Fruit fly (Drosophila melanogaster) whole organism, embryonic: Measurements from ENCODE around the gene CG4025.

Source experiments
- Aef1 ChIP-seq: fragments of 200-800 bp; sonication (Bioruptor generic); IDR thresholded peaks from 3 replicates; pipeline ENCODE4 v1.3.6; 2022; ENCODE audit warnings: missing biosample characterization, missing genetic modification characterization
- B-H2 ChIP-seq: fragments of 200-800 bp; sonication (Bioruptor generic); optimal IDR thresholded peaks from 2 replicates; lab custom pipeline; 2018; ENCODE audit warnings: missing biosample characterization, mild to moderate bottlenecking, missing genetic modification characterization
- Blimp-1 ChIP-seq: fragments of 200-800 bp; sonication (Bioruptor generic); optimal IDR thresholded peaks from 3 replicates; lab custom pipeline; 2018; ENCODE audit warnings: missing biosample characterization, missing genetic modification characterization, mild to moderate bottlenecking, moderate library complexity, missing genetic modification reagents
- CG10147 ChIP-seq: fragments of 200-800 bp; sonication (Bioruptor generic); optimal IDR thresholded peaks from 2 replicates; lab custom pipeline; 2019; ENCODE audit warnings: missing biosample characterization, mild to moderate bottlenecking, missing genetic modification characterization, moderate library complexity
- CG10654 ChIP-seq: fragments of 200-800 bp; sonication (Bioruptor generic); optimal IDR thresholded peaks from 2 replicates; lab custom pipeline; 2016; ENCODE audit warnings: missing biosample characterization, missing genetic modification characterization
- CG12744 ChIP-seq: fragments of 200-800 bp; sonication (Bioruptor generic); optimal IDR thresholded peaks from 2 replicates; lab custom pipeline; 2016; ENCODE audit warnings: missing biosample characterization, missing genetic modification characterization
- CG15011 ChIP-seq: fragments of 200-800 bp; sonication (Bioruptor generic); optimal IDR thresholded peaks from 3 replicates; lab custom pipeline; 2018; ENCODE audit warnings: missing biosample characterization, mild to moderate bottlenecking, missing genetic modification characterization
- CG15479 ChIP-seq: fragments of 200-800 bp; sonication (Bioruptor generic); optimal IDR thresholded peaks from 3 replicates; lab custom pipeline; 2019; ENCODE audit warnings: missing biosample characterization, mild to moderate bottlenecking, missing genetic modification characterization, moderate library complexity
- CG1647 ChIP-seq: fragments of 200-800 bp; sonication (Bioruptor generic); optimal IDR thresholded peaks from 3 replicates; lab custom pipeline; 2016; ENCODE audit warnings: missing biosample characterization, missing genetic modification characterization
- CG1832 ChIP-seq: fragments of 200-800 bp; sonication (Bioruptor generic); optimal IDR thresholded peaks from 2 replicates; lab custom pipeline; 2017; ENCODE audit warnings: missing biosample characterization, mild to moderate bottlenecking, missing genetic modification characterization, inconsistent platforms
- CG2678 ChIP-seq: fragments of 200-800 bp; sonication (Bioruptor generic); optimal IDR thresholded peaks from 3 replicates; lab custom pipeline; 2019; ENCODE audit warnings: missing biosample characterization, mild to moderate bottlenecking, missing genetic modification characterization, moderate library complexity
- CG3726 ChIP-seq: fragments of 200-800 bp; sonication (Bioruptor generic); IDR thresholded peaks from 3 replicates; pipeline ENCODE4, ENCODE4 v1.3.6; 2022; ENCODE audit warnings: missing biosample characterization, missing genetic modification characterization
- CG7357 ChIP-seq: fragments of 200-800 bp; sonication (Bioruptor generic); IDR thresholded peaks from 3 replicates; pipeline ENCODE4 v1.3.6; 2022; ENCODE audit warnings: missing biosample characterization, missing genetic modification characterization
- CG8089 ChIP-seq: fragments of 200-800 bp; sonication (Bioruptor generic); optimal IDR thresholded peaks from 3 replicates; lab custom pipeline; 2016; ENCODE audit warnings: missing biosample characterization, missing genetic modification characterization
- CG8359 ChIP-seq: fragments of 200-800 bp; sonication (Bioruptor generic); optimal IDR thresholded peaks from 2 replicates; lab custom pipeline; 2017; ENCODE audit warnings: missing biosample characterization, mild to moderate bottlenecking, missing genetic modification characterization, borderline replicate concordance
- E2f1 ChIP-seq: fragments of 200-800 bp; sonication (Bioruptor generic); IDR thresholded peaks from 2 replicates; pipeline ENCODE4 v1.3.6; 2022; ENCODE audit warnings: missing biosample characterization, missing genetic modification characterization
- Ets97D ChIP-seq: fragments of 200-800 bp; sonication (Bioruptor generic); optimal IDR thresholded peaks from 3 replicates; lab custom pipeline; 2016; ENCODE audit warnings: missing biosample characterization, missing genetic modification characterization
- Fer1 ChIP-seq: fragments of 200-800 bp; sonication (Bioruptor generic); optimal IDR thresholded peaks from 2 replicates; lab custom pipeline; 2017; ENCODE audit warnings: missing biosample characterization, mild to moderate bottlenecking, missing genetic modification characterization
- Gsc ChIP-seq: fragments of 200-800 bp; sonication (Bioruptor generic); IDR thresholded peaks from 2 replicates; pipeline ENCODE4 v1.3.6; 2022; ENCODE audit warnings: missing biosample characterization, missing genetic modification characterization
- H2.0 ChIP-seq: fragments of 200-800 bp; sonication (Bioruptor generic); IDR thresholded peaks from 2 replicates; pipeline ENCODE4 v1.3.6; 2022; ENCODE audit warnings: missing biosample characterization, missing genetic modification characterization
- HmgZ ChIP-seq: fragments of 200-800 bp; sonication (Bioruptor generic); optimal IDR thresholded peaks from 2 replicates; lab custom pipeline; 2018; ENCODE audit warnings: missing biosample characterization, mild to moderate bottlenecking, missing genetic modification characterization
- Optix ChIP-seq: fragments of 200-800 bp; sonication (Bioruptor generic); IDR thresholded peaks from 3 replicates; pipeline ENCODE4 v1.3.6; 2022; ENCODE audit warnings: missing biosample characterization, missing genetic modification characterization
- Rfx ChIP-seq: fragments of 200-800 bp; sonication (Bioruptor generic); IDR thresholded peaks from 2 replicates; pipeline ENCODE4 v1.3.6; 2022; ENCODE audit warnings: missing biosample characterization, missing genetic modification characterization
- Sox102F ChIP-seq: fragments of 200-800 bp; sonication (Bioruptor generic); optimal IDR thresholded peaks from 2 replicates; lab custom pipeline; 2018; ENCODE audit warnings: missing biosample characterization, mild to moderate bottlenecking, missing genetic modification characterization, moderate library complexity
- Sry-β ChIP-seq: fragments of 200-800 bp; sonication (Bioruptor generic); optimal IDR thresholded peaks from 2 replicates; lab custom pipeline; 2018; ENCODE audit warnings: missing biosample characterization, mild to moderate bottlenecking, missing genetic modification characterization, moderate library complexity
- Xrp1 ChIP-seq: fragments of 200-800 bp; sonication (Bioruptor generic); IDR thresholded peaks from 2 replicates; pipeline ENCODE4 v1.3.6; 2022; ENCODE audit warnings: missing biosample characterization, missing genetic modification characterization
- az2 ChIP-seq: fragments of 200-800 bp; sonication (Bioruptor generic); optimal IDR thresholded peaks from 3 replicates; lab custom pipeline; 2016; ENCODE audit warnings: missing biosample characterization, missing genetic modification characterization
- caup ChIP-seq: fragments of 200-800 bp; sonication (Bioruptor generic); optimal IDR thresholded peaks from 3 replicates; lab custom pipeline; 2017; ENCODE audit warnings: missing biosample characterization, mild to moderate bottlenecking, missing genetic modification characterization, moderate library complexity; ENCODE audit not compliant: severe bottlenecking
- crc ChIP-seq: fragments of 200-800 bp; sonication (Bioruptor generic); optimal IDR thresholded peaks from 2 replicates; lab custom pipeline; 2016; ENCODE audit warnings: missing biosample characterization, missing genetic modification characterization
- croc ChIP-seq: fragments of 200-800 bp; sonication (Bioruptor generic); conservative IDR thresholded peaks from 3 replicates; pipeline ENCODE4 v1.3.6; 2022; ENCODE audit warnings: missing biosample characterization, missing genetic modification characterization
- dati ChIP-seq: fragments of 200-800 bp; sonication (Bioruptor generic); IDR thresholded peaks from 2 replicates; pipeline ENCODE4 v1.3.6; 2022; ENCODE audit warnings: missing biosample characterization, missing genetic modification characterization
- dpn ChIP-seq, 2 experiments: fragments of 200-800 bp; sonication (Bioruptor generic); optimal IDR thresholded peaks; 3 replicates each; lab custom pipeline; 2016; ENCODE audit warnings: missing biosample characterization in 2 of 2, missing genetic modification characterization in 2 of 2
- fd64A ChIP-seq: fragments of 200-800 bp; sonication (Bioruptor generic); optimal IDR thresholded peaks from 3 replicates; lab custom pipeline; 2018; ENCODE audit warnings: missing biosample characterization, mild to moderate bottlenecking, missing genetic modification characterization
- fd96Cb ChIP-seq: fragments of 200-800 bp; sonication (Bioruptor generic); optimal IDR thresholded peaks from 2 replicates; lab custom pipeline; 2018; ENCODE audit warnings: missing biosample characterization, mild to moderate bottlenecking, missing genetic modification characterization, moderate library complexity
- ftz-f1 ChIP-seq: fragments of 200-800 bp; sonication (Bioruptor generic); optimal IDR thresholded peaks from 2 replicates; lab custom pipeline; 2016; ENCODE audit warnings: missing biosample characterization, missing genetic modification characterization
- gem ChIP-seq: fragments of 200-800 bp; sonication (Bioruptor generic); optimal IDR thresholded peaks from 2 replicates; lab custom pipeline; 2019; ENCODE audit warnings: missing biosample characterization, mild to moderate bottlenecking, missing genetic modification characterization, moderate library complexity
- hbn ChIP-seq: fragments of 200-800 bp; sonication (Bioruptor generic); IDR thresholded peaks from 2 replicates; pipeline ENCODE4 v1.3.6; 2022; ENCODE audit warnings: missing biosample characterization, missing genetic modification characterization; ENCODE audit not compliant: partially characterized antibody
- ind ChIP-seq: fragments of 200-800 bp; sonication (Bioruptor generic); optimal IDR thresholded peaks from 3 replicates; lab custom pipeline; 2016; ENCODE audit warnings: missing biosample characterization, missing genetic modification characterization
- klu ChIP-seq: fragments of 200-800 bp; sonication (Bioruptor generic); IDR thresholded peaks from 2 replicates; pipeline ENCODE4 v1.3.6; 2022; ENCODE audit warnings: missing biosample characterization, missing genetic modification characterization
- lab ChIP-seq: fragments of 200-800 bp; sonication (Bioruptor generic); optimal IDR thresholded peaks from 3 replicates; lab custom pipeline; 2017; ENCODE audit warnings: missing biosample characterization, missing genetic modification characterization, mild to moderate bottlenecking, moderate library complexity, missing genetic modification reagents
- nerfin-2 ChIP-seq: fragments of 200-800 bp; sonication (Bioruptor generic); IDR thresholded peaks from 2 replicates; pipeline ENCODE4 v1.3.6; 2022; ENCODE audit warnings: missing biosample characterization, missing genetic modification characterization; ENCODE audit not compliant: partially characterized antibody
- pb ChIP-seq: fragments of 200-800 bp; sonication (Bioruptor generic); optimal IDR thresholded peaks from 3 replicates; lab custom pipeline; 2016; ENCODE audit warnings: missing biosample characterization, missing genetic modification characterization
- pita ChIP-seq: fragments of 200-800 bp; sonication (Bioruptor generic); optimal IDR thresholded peaks from 2 replicates; lab custom pipeline; 2017; ENCODE audit warnings: missing biosample characterization, mild to moderate bottlenecking, missing genetic modification characterization
- ranshi ChIP-seq: fragments of 200-800 bp; sonication (Bioruptor generic); IDR thresholded peaks from 2 replicates; pipeline ENCODE4 v1.3.6; 2022; ENCODE audit warnings: missing biosample characterization, missing genetic modification characterization
- sd ChIP-seq: fragments of 200-800 bp; sonication (Bioruptor generic); optimal IDR thresholded peaks from 3 replicates; lab custom pipeline; 2018; ENCODE audit warnings: missing biosample characterization, mild to moderate bottlenecking, missing genetic modification characterization, moderate library complexity
- unpg ChIP-seq: fragments of 200-800 bp; sonication (Bioruptor generic); optimal IDR thresholded peaks from 3 replicates; lab custom pipeline; 2018; ENCODE audit warnings: missing biosample characterization, mild to moderate bottlenecking, missing genetic modification characterization, moderate library complexity
- zf30C ChIP-seq: fragments of 200-800 bp; sonication (Bioruptor generic); optimal IDR thresholded peaks from 3 replicates; lab custom pipeline; 2018; ENCODE audit warnings: missing biosample characterization, mild to moderate bottlenecking, missing genetic modification characterization

CG4025 gene

dm6 chrX:2069787-2070707 is 6.7 kb upstream of the CG4025 start (continued):
- TF ChIP-seq Rfx (GFP tag; lab: Robert Waterston, UW) (no peak), fd96Cb (tag; lab: Kevin White, UChicago) (no peak), Sox102F (no peak), CG1832 (GFP tag; lab: Kevin White, UChicago) (no peak), CG7357 (GFP tag; lab: Robert Waterston, UW) (no peak), Fer1 (GFP tag; lab: Kevin White, UChicago) (no peak), CG15011 (GFP tag; lab: Kevin White, UChicago) (no peak), CG1647 (GFP tag; lab: Kevin White, UChicago) (no peak)

dm6 chrX:2070708-2071063 is 6.1 kb upstream of the CG4025 start:
- TF ChIP-seq Gsc (0 out of 2 replicates have a peak, but pooled peaks have one; percentile 38), unpg (peak; percentile 55), klu (peak; percentile 60), Sry-β (GFP tag; lab: Kevin White, UChicago) (no peak), hbn (GFP tag; lab: Robert Waterston, UW) (no peak), lab (GFP tag; lab: Kevin White, UChicago) (peak; percentile 82), Ets97D (GFP tag; lab: Kevin White, UChicago) (no peak), E2f1 (GFP tag; lab: Robert Waterston, UW) (peak; percentile 41; the same call in 1 of the 2 replicates), sd (peak; percentile 97), zf30C (GFP tag; lab: Kevin White, UChicago) (no peak), dpn (GFP tag; optimal IDR thresholded peaks at IDR 0.05; lab: Kevin White, UChicago) (peak; percentile 61 to 74), CG8359 (GFP tag; lab: Kevin White, UChicago) (no peak), CG10147 (GFP tag; lab: Kevin White, UChicago) (peak; percentile 11), pita (no peak), croc (no peak), ind (GFP tag; lab: Kevin White, UChicago) (peak; percentile 77), CG10654 (GFP tag; lab: Kevin White, UChicago) (peak; percentile 12), nerfin-2 (no peak), dati (GFP tag; lab: Robert Waterston, UW) (no peak), Optix (peak; percentile 59; the same call in 2 of the 3 replicates), ftz-f1 (GFP tag; lab: Kevin White, UChicago) (no peak), HmgZ (tag; lab: Kevin White, UChicago) (peak; percentile 53), fd64A (GFP tag; lab: Kevin White, UChicago) (no peak), B-H2 (GFP tag; lab: Kevin White, UChicago) (no peak), caup (GFP tag; lab: Kevin White, UChicago) (peak; percentile 72), CG2678 (peak; percentile 78), H2.0 (GFP tag; lab: Robert Waterston, UW) (peak; percentile 66), pb (GFP tag; lab: Kevin White, UChicago) (peak; percentile 60), ranshi (GFP tag; lab: Robert Waterston, UW) (peak; percentile 65; the same call in 1 of the 2 replicates), gem (tag; lab: Kevin White, UChicago) (peak; percentile 69), Xrp1 (GFP tag; lab: Robert Waterston, UW) (peak; percentile 73), crc (peak; percentile 32), Aef1 (GFP tag; lab: Robert Waterston, UW) (peak; percentile 77), CG15479 (GFP tag; lab: Kevin White, UChicago) (peak; percentile 53), CG15011 (GFP tag; lab: Kevin White, UChicago) (no peak), az2 (GFP tag; lab: Kevin White, UChicago) (peak; percentile 13), Blimp-1 (GFP tag; lab: Kevin White, UChicago) (peak; percentile 40), CG12744 (GFP tag; lab: Kevin White, UChicago) (no peak), CG3726 (GFP tag; lab: Robert Waterston, UW) (0 out of 3 replicates have a peak, but pooled peaks have one; percentile 44), CG8089 (GFP tag; lab: Kevin White, UChicago) (peak; percentile 25)
